Worm (Caenorhabditis elegans): Measurements from ENCODE around the gene srj-6.

The srj-6 gene

ce11 chrV:635630-636029, 18.7 kb downstream of the srj-6 start:
- no peak for TF ChIP-seq mxl-1 (tag; optimal IDR thresholded peaks at IDR 0.05)
- no peak for TF ChIP-seq snpc-4 (GFP tag; optimal IDR thresholded peaks at IDR 0.05)
- peak; percentile 66 to 91 (median 82) for TF ChIP-seq snpc-4 (tag; optimal IDR thresholded peaks at IDR 0.05)
- peak; percentile 13 for TF ChIP-seq ceh-27 (GFP tag; optimal IDR thresholded peaks at IDR 0.05)
- TF ChIP-seq nhr-80 (tag; optimal IDR thresholded peaks at IDR 0.05) = peak; percentile 88
- peak; percentile 71 for TF ChIP-seq attf-5 (GFP tag; optimal IDR thresholded peaks at IDR 0.05)
- TF ChIP-seq hrde-1 (tag; optimal IDR thresholded peaks at IDR 0.05; ENCODE audit: borderline replicate concordance) = no peak
- TF ChIP-seq dox-1 (GFP tag; IDR thresholded peaks at IDR 0.05) = peak; percentile 63
- TF ChIP-seq snpc-1.1 (tag; optimal IDR thresholded peaks at IDR 0.05; ENCODE audit: insufficient read depth) = peak; percentile 18
- peak; percentile 36; the same call in 1 of the 2 replicates for TF ChIP-seq cebp-1 (GFP tag; IDR thresholded peaks at IDR 0.05)
- TF ChIP-seq cebp-1 (tag; optimal IDR thresholded peaks at IDR 0.05) = peak; percentile 45

DNA sequence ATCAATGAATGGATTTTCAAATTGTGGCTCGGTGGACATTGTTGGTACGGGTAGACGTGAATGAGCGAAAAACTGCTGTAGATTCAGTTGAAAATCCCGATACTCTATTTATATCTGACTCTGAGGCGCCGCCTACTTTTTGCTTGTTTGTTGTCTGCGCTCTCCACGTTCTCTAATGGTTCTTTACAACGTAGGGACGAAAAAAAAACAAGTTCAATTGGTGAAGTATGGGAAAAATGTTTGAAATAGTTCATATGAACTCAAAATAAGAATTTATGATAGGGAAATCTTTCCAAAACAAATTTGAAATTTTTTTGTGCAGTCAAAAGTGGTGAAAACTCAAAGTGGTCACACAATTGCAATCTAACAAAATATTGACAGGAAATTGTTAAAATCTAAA, 19.4 kb downstream of the srj-6 start, which contains the start of gene F48G7.10:
Gene F48G7.10 (minus strand): TSS at position 101 of the 400 bp plus-strand sequence.
- TF ChIP-seq ccch-3 (GFP tag; optimal IDR thresholded peaks at IDR 0.05) = no peak
- TF ChIP-seq T26A5.8 (tag; optimal IDR thresholded peaks at IDR 0.05) = no peak
- no peak for TF ChIP-seq hlh-26 (GFP tag; conservative IDR thresholded peaks at IDR 0.05)
- TF ChIP-seq rcor-1 (GFP tag; IDR thresholded peaks at IDR 0.05) = no peak
- no peak for TF ChIP-seq somi-1 (GFP tag; optimal IDR thresholded peaks at IDR 0.05)
- no peak for TF ChIP-seq F33H1.4 (GFP tag; IDR thresholded peaks at IDR 0.05)
- TF ChIP-seq tbx-9 (tag; optimal IDR thresholded peaks at IDR 0.05; ENCODE audit: borderline replicate concordance) = no peak
- no peak for TF ChIP-seq F57A8.1 (GFP tag; optimal IDR thresholded peaks at IDR 0.05)
- no peak for TF ChIP-seq madf-6 (GFP tag; IDR thresholded peaks at IDR 0.05)
- TF ChIP-seq pha-4 (tag; optimal IDR thresholded peaks at IDR 0.05) = no peak
- TF ChIP-seq let-526 (GFP tag; IDR thresholded peaks at IDR 0.05) = no peak

DNA sequence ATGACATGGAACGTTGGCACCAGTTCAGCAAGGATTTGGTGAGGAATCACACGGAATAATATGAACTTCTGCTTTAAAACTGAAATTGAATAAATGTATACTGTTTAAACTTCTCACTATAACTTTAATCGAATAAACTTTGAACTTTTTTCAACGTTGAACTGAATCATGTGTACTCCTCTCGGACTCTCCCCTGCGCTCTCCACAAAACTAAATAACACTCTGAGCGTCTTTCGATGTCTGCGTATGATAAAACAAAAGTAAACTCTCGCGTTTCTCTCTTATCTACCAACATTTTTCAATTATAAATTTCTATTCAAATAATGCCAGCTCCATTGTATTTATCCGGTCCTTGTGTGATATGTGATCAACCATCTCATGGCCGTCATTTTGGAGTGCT, 22.5 kb downstream of the srj-6 start:
- TF ChIP-seq D2030.7 (GFP tag; IDR thresholded peaks at IDR 0.05) (no peak), atf-7 (tag; optimal IDR thresholded peaks at IDR 0.05) (no peak), ama-1 (optimal IDR thresholded peaks at IDR 0.05) (no peak), ama-1 (GFP tag; optimal IDR thresholded peaks at IDR 0.05) (no peak), ceh-40 (GFP tag; IDR thresholded peaks at IDR 0.05) (no peak), T07F8.4 (tag; optimal IDR thresholded peaks at IDR 0.05) (no peak), ekl-4 (GFP tag; IDR thresholded peaks at IDR 0.05) (no peak), fkh-3 (tag; optimal IDR thresholded peaks at IDR 0.05) (no peak), egl-18 (GFP tag; IDR thresholded peaks at IDR 0.05) (no peak)

DNA sequence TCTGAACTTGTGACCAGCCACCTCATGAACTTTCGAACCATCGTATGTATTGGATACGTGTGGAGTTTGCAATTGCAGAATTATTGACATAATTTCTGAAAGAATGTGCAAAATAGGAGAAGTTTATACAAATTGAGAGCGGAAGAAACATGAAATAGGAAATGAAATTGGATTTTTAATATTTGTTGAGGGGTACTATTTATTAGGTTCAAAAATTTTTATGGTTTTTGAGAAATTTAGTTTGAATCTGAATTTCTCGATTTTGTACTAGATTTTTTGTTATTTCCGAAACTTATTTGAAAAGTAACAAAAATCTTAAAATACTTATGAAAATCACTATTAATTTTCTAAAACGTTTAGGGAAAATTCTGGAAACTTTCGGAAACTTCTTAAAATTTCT, 25.8 kb downstream of the srj-6 start, which contains the start of gene F48G7.9:
Gene F48G7.9 (minus strand): TSS at position 101 of the 400 bp plus-strand sequence.
- TF ChIP-seq lag-1 (GFP tag; IDR thresholded peaks at IDR 0.05) (no peak), F22D6.2 (tag; optimal IDR thresholded peaks at IDR 0.05) (no peak), F23B12.7 (tag; optimal IDR thresholded peaks at IDR 0.05; ENCODE audit: insufficient read depth) (no peak), ztf-18 (tag; optimal IDR thresholded peaks at IDR 0.05) (no peak), fkh-3 (tag; optimal IDR thresholded peaks at IDR 0.05) (no peak), B0019.2 (GFP tag; conservative IDR thresholded peaks at IDR 0.05) (no peak), ztf-6 (GFP tag; IDR thresholded peaks at IDR 0.05) (no peak), hmg-20 (GFP tag; IDR thresholded peaks at IDR 0.05) (no peak), F57C9.4 (tag; optimal IDR thresholded peaks at IDR 0.05) (no peak), ama-1 (optimal IDR thresholded peaks at IDR 0.05) (no peak), ama-1 (GFP tag; optimal IDR thresholded peaks at IDR 0.05) (no peak), xnd-1 (tag; optimal IDR thresholded peaks at IDR 0.05) (no peak), ekl-4 (GFP tag; IDR thresholded peaks at IDR 0.05) (no peak), T26A5.8 (tag; optimal IDR thresholded peaks at IDR 0.05) (no peak), F55B11.4 (tag; optimal IDR thresholded peaks at IDR 0.05; ENCODE audit: borderline replicate concordance, insufficient read depth) (no peak), let-607 (tag; optimal IDR thresholded peaks at IDR 0.05) (no peak), Y53G8AR.9 (GFP tag; conservative IDR thresholded peaks at IDR 0.05) (no peak)
